Fruit fly (Drosophila melanogaster) whole organism, embryonic: Measurements from ENCODE around the gene CG6028.

Experiments
- Bgb ChIP-seq: fragments of 200-800 bp; sonication (Bioruptor generic); IDR thresholded peaks from 2 replicates; pipeline ENCODE4 v1.3.6; 2022; ENCODE audit warnings: missing biosample characterization, missing genetic modification characterization; ENCODE audit not compliant: partially characterized antibody
- CG10654 ChIP-seq: fragments of 200-800 bp; sonication (Bioruptor generic); optimal IDR thresholded peaks from 2 replicates; lab custom pipeline; 2016; ENCODE audit warnings: missing biosample characterization, missing genetic modification characterization
- CG10959 ChIP-seq: fragments of 200-800 bp; sonication (Bioruptor generic); IDR thresholded peaks from 2 replicates; pipeline ENCODE4 v1.3.6; 2022; ENCODE audit warnings: missing biosample characterization, missing genetic modification characterization
- CG12659 ChIP-seq: fragments of 200-800 bp; sonication (Bioruptor generic); optimal IDR thresholded peaks from 3 replicates; lab custom pipeline; 2017; ENCODE audit warnings: mild to moderate bottlenecking, missing biosample characterization, missing genetic modification reagents, missing genetic modification characterization
- CG14965 ChIP-seq: fragments of 200-800 bp; sonication (Bioruptor generic); optimal IDR thresholded peaks from 2 replicates; lab custom pipeline; 2016; ENCODE audit warnings: missing biosample characterization, missing genetic modification characterization, borderline replicate concordance
- CG15696 ChIP-seq: fragments of 200-800 bp; sonication (Bioruptor generic); optimal IDR thresholded peaks from 2 replicates; lab custom pipeline; 2019; ENCODE audit warnings: missing biosample characterization, mild to moderate bottlenecking, missing genetic modification characterization, moderate library complexity
- CG1647 ChIP-seq: fragments of 200-800 bp; sonication (Bioruptor generic); optimal IDR thresholded peaks from 3 replicates; lab custom pipeline; 2016; ENCODE audit warnings: missing biosample characterization, missing genetic modification characterization
- CG17359 ChIP-seq: fragments of 200-800 bp; sonication (Bioruptor generic); optimal IDR thresholded peaks from 3 replicates; lab custom pipeline; 2018; ENCODE audit warnings: missing biosample characterization, mild to moderate bottlenecking, missing genetic modification characterization, moderate library complexity
- CG1792 ChIP-seq: fragments of 200-800 bp; sonication (Bioruptor generic); optimal IDR thresholded peaks from 2 replicates; lab custom pipeline; 2016; ENCODE audit warnings: missing biosample characterization, missing genetic modification characterization
- CG3847 ChIP-seq: fragments of 200-800 bp; sonication (Bioruptor generic); IDR thresholded peaks from 2 replicates; pipeline ENCODE4 v1.3.6; 2022; ENCODE audit warnings: missing biosample characterization, missing genetic modification characterization
- CG42726 ChIP-seq: fragments of 200-800 bp; sonication (Bioruptor generic); IDR thresholded peaks from 2 replicates; pipeline ENCODE4 v1.3.6; 2022; ENCODE audit warnings: missing biosample characterization, missing genetic modification characterization; ENCODE audit not compliant: partially characterized antibody
- CG4282 ChIP-seq: fragments of 200-800 bp; sonication (Bioruptor generic); optimal IDR thresholded peaks from 2 replicates; lab custom pipeline; 2016; ENCODE audit warnings: missing biosample characterization, missing genetic modification characterization
- CG4328 ChIP-seq: fragments of 200-800 bp; sonication (Bioruptor generic); optimal IDR thresholded peaks from 3 replicates; lab custom pipeline; 2017; ENCODE audit warnings: missing biosample characterization, missing genetic modification reagents, missing genetic modification characterization
- CG4424 ChIP-seq: fragments of 200-800 bp; sonication (Bioruptor generic); optimal IDR thresholded peaks from 3 replicates; lab custom pipeline; 2016; ENCODE audit warnings: missing biosample characterization, missing genetic modification characterization
- CG4617 ChIP-seq: fragments of 200-800 bp; sonication (Bioruptor generic); optimal IDR thresholded peaks from 3 replicates; lab custom pipeline; 2016; ENCODE audit warnings: missing biosample characterization, missing genetic modification characterization, borderline replicate concordance
- CG6175 ChIP-seq: fragments of 200-800 bp; sonication (Bioruptor generic); IDR thresholded peaks from 3 replicates; pipeline ENCODE4 v1.3.6; 2022; ENCODE audit warnings: missing biosample characterization, missing genetic modification characterization
- CG6272 ChIP-seq: fragments of 200-800 bp; sonication (Bioruptor generic); IDR thresholded peaks from 2 replicates; pipeline ENCODE4 v1.3.6; 2022; ENCODE audit warnings: missing biosample characterization, missing genetic modification characterization
- CG7928 ChIP-seq: fragments of 200-800 bp; sonication (Bioruptor generic); optimal IDR thresholded peaks from 2 replicates; lab custom pipeline; 2017; ENCODE audit warnings: missing biosample characterization, mild to moderate bottlenecking, missing genetic modification characterization
- E2f2 ChIP-seq: fragments of 200-800 bp; sonication (Bioruptor generic); IDR thresholded peaks from 2 replicates; pipeline ENCODE4 v1.3.6; 2022; ENCODE audit warnings: missing biosample characterization, missing genetic modification characterization
- Ets65A ChIP-seq: fragments of 200-800 bp; sonication (Bioruptor generic); peaks from one replicate; lab custom pipeline; 2016; ENCODE audit warnings: missing biosample characterization, missing genetic modification characterization
- Fer1 ChIP-seq: fragments of 200-800 bp; sonication (Bioruptor generic); optimal IDR thresholded peaks from 2 replicates; lab custom pipeline; 2017; ENCODE audit warnings: missing biosample characterization, mild to moderate bottlenecking, missing genetic modification characterization
- H15 ChIP-seq: fragments of 200-800 bp; sonication (Bioruptor generic); IDR thresholded peaks from 3 replicates; pipeline ENCODE4 v1.3.6; 2022; ENCODE audit warnings: missing biosample characterization, missing genetic modification characterization
- HLH54F ChIP-seq: fragments of 200-800 bp; sonication (Bioruptor generic); optimal IDR thresholded peaks from 3 replicates; lab custom pipeline; 2016; ENCODE audit warnings: missing biosample characterization, missing genetic modification characterization
- Mes4 ChIP-seq: fragments of 200-800 bp; sonication (Bioruptor generic); optimal IDR thresholded peaks from 2 replicates; lab custom pipeline; 2016; ENCODE audit warnings: missing biosample characterization, missing genetic modification characterization
- Oli ChIP-seq: fragments of 200-800 bp; sonication (Bioruptor generic); optimal IDR thresholded peaks from 2 replicates; lab custom pipeline; 2018; ENCODE audit warnings: missing biosample characterization, mild to moderate bottlenecking, missing genetic modification characterization, moderate library complexity
- Opbp ChIP-seq: fragments of 200-800 bp; sonication (Bioruptor generic); IDR thresholded peaks from 3 replicates; pipeline ENCODE4 v1.3.6; 2022; ENCODE audit warnings: missing biosample characterization, missing genetic modification characterization; ENCODE audit not compliant: partially characterized antibody
- Xrp1 ChIP-seq: fragments of 200-800 bp; sonication (Bioruptor generic); IDR thresholded peaks from 2 replicates; pipeline ENCODE4 v1.3.6; 2022; ENCODE audit warnings: missing biosample characterization, missing genetic modification characterization
- amos ChIP-seq: fragments of 200-800 bp; sonication (Bioruptor generic); IDR thresholded peaks from 2 replicates; pipeline ENCODE4 v1.3.6; 2022; ENCODE audit warnings: missing biosample characterization, missing genetic modification characterization; ENCODE audit not compliant: partially characterized antibody
- aop ChIP-seq: fragments of 200-800 bp; sonication (Bioruptor generic); IDR thresholded peaks from 2 replicates; pipeline ENCODE4 v1.3.6; 2022; ENCODE audit warnings: missing biosample characterization, missing genetic modification characterization
- ap ChIP-seq: fragments of 200-800 bp; sonication (Bioruptor generic); IDR thresholded peaks from 2 replicates; pipeline ENCODE4 v1.3.6; 2022; ENCODE audit warnings: missing biosample characterization, missing genetic modification characterization
- bab2 ChIP-seq: fragments of 200-800 bp; sonication (Bioruptor generic); optimal IDR thresholded peaks from 2 replicates; lab custom pipeline; 2016; ENCODE audit warnings: missing biosample characterization, missing genetic modification characterization
- bsh ChIP-seq, 2 experiments: fragments of 200-800 bp; sonication (Bioruptor generic); optimal IDR thresholded peaks; 2 replicates each; lab custom pipeline; 2017 to 2018; ENCODE audit warnings: mild to moderate bottlenecking in 2 of 2, missing biosample characterization in 2 of 2, missing genetic modification characterization in 2 of 2, moderate library complexity in 1 of 2
- chinmo ChIP-seq: fragments of 200-800 bp; sonication (Bioruptor generic); IDR thresholded peaks from 4 replicates; pipeline ENCODE4 v1.3.6; 2022; ENCODE audit warnings: missing biosample characterization, missing genetic modification characterization; ENCODE audit not compliant: partially characterized antibody
- dan ChIP-seq: fragments of 200-800 bp; sonication (Bioruptor generic); IDR thresholded peaks from 2 replicates; pipeline ENCODE4 v1.3.6; 2022; ENCODE audit warnings: missing biosample characterization, missing genetic modification characterization
- dm ChIP-seq: fragments of 200-800 bp; sonication (Bioruptor generic); optimal IDR thresholded peaks from 3 replicates; lab custom pipeline; 2016; ENCODE audit warnings: missing biosample characterization, missing genetic modification characterization
- fd3F ChIP-seq: fragments of 200-800 bp; sonication (Bioruptor generic); optimal IDR thresholded peaks from 2 replicates; lab custom pipeline; 2018; ENCODE audit warnings: missing biosample characterization, mild to moderate bottlenecking, missing genetic modification characterization, moderate library complexity
- fd96Cb ChIP-seq: fragments of 200-800 bp; sonication (Bioruptor generic); optimal IDR thresholded peaks from 2 replicates; lab custom pipeline; 2018; ENCODE audit warnings: missing biosample characterization, mild to moderate bottlenecking, missing genetic modification characterization, moderate library complexity
- fu2 ChIP-seq: fragments of 200-800 bp; sonication (Bioruptor generic); optimal IDR thresholded peaks from 2 replicates; lab custom pipeline; 2016; ENCODE audit warnings: missing biosample characterization, missing genetic modification characterization
- hkb ChIP-seq, 2 experiments: fragments of 200-800 bp in 1 of 2; fragments of >200 bp in 1 of 2; sonication (Bioruptor generic) in 1 of 2; IDR thresholded peaks in 1 of 2; optimal IDR thresholded peaks in 1 of 2; 2 replicates each; pipeline versions ENCODE4 v1.3.6 to Lab custom; 2017 to 2022; ENCODE audit warnings: missing biosample characterization in 1 of 2, missing genetic modification characterization in 1 of 2
- jigr1 ChIP-seq: fragments of 200-800 bp; sonication (Bioruptor generic); IDR thresholded peaks from 3 replicates; pipeline ENCODE4 v1.3.6; 2022; ENCODE audit warnings: missing biosample characterization, missing genetic modification characterization
- lbe ChIP-seq: fragments of 200-800 bp; sonication (Bioruptor generic); optimal IDR thresholded peaks from 2 replicates; lab custom pipeline; 2016; ENCODE audit warnings: missing biosample characterization, mild to moderate bottlenecking, missing genetic modification characterization
- otp ChIP-seq: fragments of 200-800 bp; sonication (Bioruptor generic); IDR thresholded peaks from 3 replicates; pipeline ENCODE4, ENCODE4 v1.3.6; 2022; ENCODE audit warnings: missing biosample characterization, missing genetic modification characterization
- pfk ChIP-seq: fragments of 200-800 bp; sonication (Bioruptor generic); optimal IDR thresholded peaks from 2 replicates; lab custom pipeline; 2018; ENCODE audit warnings: missing biosample characterization, mild to moderate bottlenecking, missing genetic modification characterization, moderate library complexity
- pho ChIP-seq: fragments of 200-800 bp; sonication (Bioruptor generic); optimal IDR thresholded peaks from 2 replicates; lab custom pipeline; 2016; ENCODE audit warnings: missing biosample characterization, missing genetic modification characterization
- pita ChIP-seq: fragments of 200-800 bp; sonication (Bioruptor generic); optimal IDR thresholded peaks from 2 replicates; lab custom pipeline; 2017; ENCODE audit warnings: missing biosample characterization, mild to moderate bottlenecking, missing genetic modification characterization
- pum ChIP-seq: fragments of 200-800 bp; sonication (Bioruptor generic); optimal IDR thresholded peaks from 2 replicates; lab custom pipeline; 2016; ENCODE audit warnings: missing biosample characterization, missing genetic modification characterization
- seq ChIP-seq: fragments of 200-800 bp; sonication (Bioruptor generic); IDR thresholded peaks from 2 replicates; pipeline ENCODE4 v1.3.6; 2022; ENCODE audit warnings: missing biosample characterization, missing genetic modification characterization
- sob ChIP-seq: fragments of 200-800 bp; sonication (Bioruptor generic); IDR thresholded peaks from 2 replicates; pipeline ENCODE4 v1.3.6; 2022; ENCODE audit warnings: missing biosample characterization, missing genetic modification characterization

CG6028 gene

dm6 chr3R:22026922-22027742 is 1.8 kb upstream of the CG6028 start, which contains the start of the genes Cchl and ND-42 (continued):
- peak; percentile 77 for TF ChIP-seq CG6272
- TF ChIP-seq Ets65A (GFP tag; lab: Kevin White, UChicago), result peak; percentile 97
- TF ChIP-seq otp, result peak; percentile 42; the same call in 1 of the 3 replicates
- TF ChIP-seq dm (GFP tag; lab: Kevin White, UChicago), result peak; percentile 78
- TF ChIP-seq aop, result no peak; the same call in 1 of the 2 replicates
- no peak for TF ChIP-seq Opbp
- peak; percentile 46 for TF ChIP-seq seq (GFP tag; lab: Robert Waterston, UW)
- TF ChIP-seq Oli, result peak; percentile 76
- 0 out of 4 replicates have a peak, but pooled peaks have one; percentile 32 for TF ChIP-seq chinmo
- TF ChIP-seq CG10654 (GFP tag; lab: Kevin White, UChicago), result peak; percentile 79
- TF ChIP-seq bsh (GFP tag; optimal IDR thresholded peaks at IDR 0.05; lab: Kevin White, UChicago), result peak; percentile 37 to 73
- peak; percentile 91 for TF ChIP-seq CG3847 (GFP tag; lab: Robert Waterston, UW)
- TF ChIP-seq pfk (GFP tag; lab: Kevin White, UChicago), result peak; percentile 20
- peak; percentile 11; the same call in 1 of the 2 replicates for TF ChIP-seq CG10959
- TF ChIP-seq dan (GFP tag; lab: Robert Waterston, UW), result no peak
- peak; percentile 81 for TF ChIP-seq CG4328 (GFP tag; lab: Kevin White, UChicago)
- TF ChIP-seq CG6175 (GFP tag; lab: Robert Waterston, UW), result no peak; the same call in 2 of the 3 replicates
- peak; percentile 84 for TF ChIP-seq CG4424
- TF ChIP-seq pita (GFP tag; lab: Kevin White, UChicago), result no peak
- TF ChIP-seq CG15696 (tag; lab: Kevin White, UChicago), result peak; percentile 79
- peak; percentile 75 for TF ChIP-seq HLH54F (GFP tag; lab: Kevin White, UChicago)
- peak; percentile 59 for TF ChIP-seq lbe (GFP tag; lab: Kevin White, UChicago)
- TF ChIP-seq CG4617 (GFP tag; lab: Kevin White, UChicago), result peak; percentile 59
- peak; percentile 57 for TF ChIP-seq pho (GFP tag; lab: Kevin White, UChicago)
- peak; percentile 67; the same call in 1 of the 3 replicates for TF ChIP-seq jigr1
- TF ChIP-seq CG1647 (GFP tag; lab: Kevin White, UChicago), result peak; percentile 65
- TF ChIP-seq amos (GFP tag; lab: Robert Waterston, UW), result peak; percentile 52
- peak; percentile 14 for TF ChIP-seq CG4282
- TF ChIP-seq Mes4 (GFP tag; lab: Kevin White, UChicago), result peak; percentile 60
- peak; percentile 42; the same call in 1 of the 3 replicates for TF ChIP-seq H15 (GFP tag; lab: Robert Waterston, UW)
- TF ChIP-seq Fer1 (GFP tag; lab: Kevin White, UChicago), result peak; percentile 74
- peak; percentile 70 for TF ChIP-seq bab2 (GFP tag; lab: Kevin White, UChicago)
- peak; percentile 32; the same call in 1 of the 2 replicates for TF ChIP-seq Bgb (GFP tag; lab: Robert Waterston, UW)
- peak; percentile 63 for TF ChIP-seq fu2 (GFP tag; lab: Kevin White, UChicago)
- peak; percentile 69 for TF ChIP-seq fd96Cb (tag; lab: Kevin White, UChicago)
- TF ChIP-seq CG7928 (GFP tag; lab: Kevin White, UChicago), result peak; percentile 45
- TF ChIP-seq CG12659, result peak; percentile 90
- TF ChIP-seq CG42726 (GFP tag; lab: Robert Waterston, UW), result no peak
- peak; percentile 54 for TF ChIP-seq CG1792 (GFP tag; lab: Kevin White, UChicago)
- TF ChIP-seq Xrp1, result peak; percentile 76
- peak; percentile 64 for TF ChIP-seq fd3F (GFP tag; lab: Kevin White, UChicago)
- peak; percentile 52 for TF ChIP-seq E2f2
- TF ChIP-seq ap (GFP tag; lab: Robert Waterston, UW), result no peak; the same call in none of the 2 replicates
- peak; percentile 70 for TF ChIP-seq pum
- TF ChIP-seq CG14965, result no peak
- TF ChIP-seq hkb (optimal IDR thresholded peaks at IDR 0.05; lab: Kevin White, UChicago), result no peak
- TF ChIP-seq hkb (GFP tag; IDR thresholded peaks at IDR 0.05; lab: Robert Waterston, UW), result peak; percentile 64
- peak; percentile 72 for TF ChIP-seq CG17359
- TF ChIP-seq sob (GFP tag; lab: Robert Waterston, UW), result peak; percentile 79
